Fruit fly (Drosophila melanogaster) whole organism, prepupa: ENCODE measurements around the gene AstC.

Experiments used
- Blimp-1 ChIP-seq: fragments of 200-800 bp; sonication (Bioruptor generic); optimal IDR thresholded peaks from 3 replicates; lab custom pipeline; 2017; ENCODE audit warnings: missing biosample characterization, missing genetic modification characterization, mild to moderate bottlenecking, moderate library complexity, missing genetic modification reagents
- CG16779 ChIP-seq: fragments of 200-800 bp; sonication (Bioruptor generic); optimal IDR thresholded peaks from 3 replicates; lab custom pipeline; 2017; ENCODE audit warnings: missing biosample characterization, mild to moderate bottlenecking, missing genetic modification characterization
- CG6163 ChIP-seq: fragments of 200-800 bp; sonication (Bioruptor generic); IDR thresholded peaks from 3 replicates; pipeline ENCODE4 v1.3.6; 2022; ENCODE audit warnings: missing biosample characterization, missing genetic modification characterization
- CG6276 ChIP-seq: fragments of 200-800 bp; sonication (Bioruptor generic); optimal IDR thresholded peaks from 2 replicates; lab custom pipeline; 2017; ENCODE audit warnings: missing biosample characterization, mild to moderate bottlenecking, missing genetic modification characterization
- CG6854 ChIP-seq: fragments of 200-800 bp; sonication (Bioruptor generic); optimal IDR thresholded peaks from 2 replicates; lab custom pipeline; 2017; ENCODE audit warnings: missing biosample characterization, mild to moderate bottlenecking, missing genetic modification characterization
- CG8319 ChIP-seq: fragments of 200-800 bp; sonication (Bioruptor generic); optimal IDR thresholded peaks from 3 replicates; lab custom pipeline; 2016; ENCODE audit warnings: missing biosample characterization, missing genetic modification characterization
- CG8632 ChIP-seq: fragments of 200-800 bp; sonication (Bioruptor generic); optimal IDR thresholded peaks from 3 replicates; lab custom pipeline; 2016; ENCODE audit warnings: missing biosample characterization, missing genetic modification characterization
- Gug ChIP-seq: fragments of 200-800 bp; sonication (Bioruptor generic); IDR thresholded peaks from 2 replicates; pipeline ENCODE4 v1.3.6; 2022; ENCODE audit warnings: missing biosample characterization, missing genetic modification characterization
- Lpt ChIP-seq: fragments of 200-800 bp; sonication (Bioruptor generic); optimal IDR thresholded peaks from 3 replicates; lab custom pipeline; 2016; ENCODE audit warnings: missing biosample characterization, missing genetic modification characterization
- achi ChIP-seq: fragments of 200-800 bp; sonication (Bioruptor generic); optimal IDR thresholded peaks from 3 replicates; lab custom pipeline; 2016; ENCODE audit warnings: missing biosample characterization, missing genetic modification characterization
- lz ChIP-seq: fragments of 200-800 bp; sonication (Bioruptor generic); optimal IDR thresholded peaks from 3 replicates; lab custom pipeline; 2016; ENCODE audit warnings: missing biosample characterization, missing genetic modification characterization
- net ChIP-seq: fragments of 200-800 bp; sonication (Bioruptor generic); optimal IDR thresholded peaks from 3 replicates; lab custom pipeline; 2016; ENCODE audit warnings: missing biosample characterization, missing genetic modification characterization
- salr ChIP-seq, 2 experiments: fragments of 200-800 bp; sonication (Bioruptor generic); optimal IDR thresholded peaks; 3 replicates each; lab custom pipeline; 2016 to 2018; ENCODE audit warnings: missing biosample characterization in 2 of 2, missing genetic modification characterization in 2 of 2, mild to moderate bottlenecking in 1 of 2
- vri ChIP-seq: fragments of 200-800 bp; sonication (Bioruptor generic); optimal IDR thresholded peaks from 3 replicates; lab custom pipeline; 2016; ENCODE audit warnings: missing biosample characterization, mild to moderate bottlenecking, missing genetic modification characterization

DNA sequence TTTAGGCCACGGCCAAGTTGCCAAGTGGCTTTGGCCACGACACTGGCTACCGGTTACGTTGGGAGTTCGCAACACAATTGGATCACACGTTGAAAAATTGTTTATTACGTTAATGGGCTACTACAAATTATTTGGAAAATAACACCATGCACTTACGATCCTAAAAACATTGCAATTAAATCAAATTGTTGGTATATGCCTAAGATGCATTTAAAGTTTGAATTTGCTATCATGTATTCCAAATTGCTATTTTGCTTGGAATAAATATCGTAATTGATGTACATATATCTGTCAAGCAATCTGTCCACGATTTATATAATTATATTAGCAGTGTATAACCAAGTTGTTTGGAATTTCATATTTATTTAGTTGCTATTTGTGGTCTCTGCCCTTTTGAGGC, 8.3 kb downstream of the AstC start:
- TF ChIP-seq CG6854 (GFP tag; lab: Kevin White, UChicago) (no peak), CG16779 (tag; lab: Kevin White, UChicago) (no peak), CG8319 (GFP tag; lab: Kevin White, UChicago) (no peak), lz (GFP tag; lab: Kevin White, UChicago) (no peak), Lpt (GFP tag; lab: Kevin White, UChicago) (peak; percentile 35), Blimp-1 (GFP tag; lab: Kevin White, UChicago) (no peak), net (no peak), CG6276 (GFP tag; lab: Kevin White, UChicago) (no peak), salr (GFP tag; optimal IDR thresholded peaks at IDR 0.05; lab: Kevin White, UChicago) (no peak), vri (no peak), CG6163 (GFP tag; lab: Robert Waterston, UW) (no peak), Gug (no peak), CG8632 (GFP tag; lab: Kevin White, UChicago) (no peak), achi (peak; percentile 5)
